Worm (Caenorhabditis elegans): ENCODE data around the gene srd-9.

DNA sequence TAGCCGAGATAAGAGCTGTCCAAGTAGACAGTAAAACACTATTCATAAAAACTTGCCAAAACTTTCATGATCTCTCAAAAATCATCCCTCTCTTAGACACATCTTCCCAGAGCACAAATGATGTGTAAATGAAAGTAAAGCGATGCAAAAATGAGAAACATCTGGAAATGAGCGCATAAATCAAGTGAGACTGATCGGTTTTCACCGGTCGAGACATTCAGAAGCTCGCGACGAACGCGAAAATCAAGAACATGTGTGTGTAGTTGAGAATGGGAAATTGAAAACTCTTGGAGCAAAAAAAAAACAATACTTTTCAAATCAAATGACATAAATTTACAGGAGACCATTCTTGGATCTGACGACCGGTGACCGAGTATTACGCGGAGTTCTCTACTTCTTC lies 47.2 kb upstream of the srd-9 start:
- TF ChIP-seq unc-120 (tag; optimal IDR thresholded peaks at IDR 0.05; ENCODE audit: poor library complexity, severe bottlenecking), result no peak
- no peak for TF ChIP-seq mep-1 (tag; optimal IDR thresholded peaks at IDR 0.05)
- TF ChIP-seq lsy-2 (tag; optimal IDR thresholded peaks at IDR 0.05), result no peak
- TF ChIP-seq nhr-28 (tag; optimal IDR thresholded peaks at IDR 0.05), result no peak
- no peak for TF ChIP-seq cnd-1 (tag; optimal IDR thresholded peaks at IDR 0.05)
- no peak for TF ChIP-seq snpc-4 (tag; optimal IDR thresholded peaks at IDR 0.05)
- TF ChIP-seq lin-32 (GFP tag; optimal IDR thresholded peaks at IDR 0.05), result no peak
- TF ChIP-seq ztf-11 (tag; optimal IDR thresholded peaks at IDR 0.05), result no peak
- TF ChIP-seq lin-13 (tag; optimal IDR thresholded peaks at IDR 0.05), result no peak
- TF ChIP-seq pha-4 (tag; optimal IDR thresholded peaks at IDR 0.05), result no peak
- no peak for TF ChIP-seq ces-1 (GFP tag; optimal IDR thresholded peaks at IDR 0.05)

Measured in whole organism, mixed stage, embryonic.